Worm (Caenorhabditis elegans) whole organism, young adult: ENCODE results near the gene enu-3.5.

Experiments
- F39B2.1 ChIP-seq: fragments of 200-800 bp; sonication (Bioruptor generic); IDR thresholded peaks from 2 replicates; pipeline ENCODE4 v1.3.6; 2022; ENCODE audit warnings: missing genetic modification reagents, missing genetic modification characterization, missing compliant biosample characterization
- fkh-3 ChIP-seq: sonication (generic microtip); optimal IDR thresholded peaks from 2 replicates; lab custom pipeline; 2016; ENCODE audit warnings: mild to moderate bottlenecking, missing genetic modification characterization, missing compliant biosample characterization
- hsf-1 ChIP-seq: fragments of 200-800 bp; sonication (Bioruptor generic); IDR thresholded peaks from 2 replicates; pipeline ENCODE4 v1.3.6; 2022; ENCODE audit warnings: missing genetic modification reagents, missing genetic modification characterization, missing compliant biosample characterization
- lag-1 ChIP-seq: fragments of 200-800 bp; sonication (Bioruptor generic); IDR thresholded peaks from 2 replicates; pipeline ENCODE4 v1.3.6; 2022; ENCODE audit warnings: missing genetic modification reagents, missing genetic modification characterization, missing compliant biosample characterization
- nfya-1 ChIP-seq: sonication (generic microtip); optimal IDR thresholded peaks from 2 replicates; lab custom pipeline; 2017; ENCODE audit warnings: antibody characterized with exemption, missing compliant biosample characterization, missing genetic modification characterization, borderline replicate concordance; ENCODE audit not compliant: insufficient read depth
- nfya-2 ChIP-seq: fragments of 200-800 bp; sonication (Bioruptor generic); IDR thresholded peaks from 2 replicates; pipeline ENCODE4 v1.3.6; 2022; ENCODE audit warnings: missing genetic modification reagents, missing genetic modification characterization, missing compliant biosample characterization
- snpc-3.4 ChIP-seq: sonication (generic microtip); optimal IDR thresholded peaks from 2 replicates; lab custom pipeline; 2017; ENCODE audit warnings: missing genetic modification characterization, mild to moderate bottlenecking, missing compliant biosample characterization, antibody characterized with exemption, moderate library complexity, missing genotype, missing genetic modification reagents
- snpc-4 ChIP-seq, 5 experiments: fragments of 150-350 bp in 1 of 5; sonication (generic microtip) in 4 of 5; optimal IDR thresholded peaks; 2 replicates each; lab custom pipeline; 2014 to 2018; ENCODE audit warnings: missing genetic modification characterization in 5 of 5, missing biosample characterization in 3 of 5, antibody characterized with exemption in 2 of 5, mild to moderate bottlenecking in 2 of 5, missing compliant biosample characterization in 2 of 5, missing genotype in 2 of 5, moderate library complexity in 2 of 5, missing genetic modification reagents in 1 of 5
- somi-1 ChIP-seq: fragments of 200-800 bp; sonication (Bioruptor generic); optimal IDR thresholded peaks from 2 replicates; lab custom pipeline; 2018; ENCODE audit warnings: mild to moderate bottlenecking, missing genetic modification characterization, missing compliant biosample characterization
- tbx-9 ChIP-seq: sonication (generic microtip); optimal IDR thresholded peaks from 2 replicates; lab custom pipeline; 2016; ENCODE audit warnings: borderline replicate concordance, missing genetic modification characterization, inconsistent platforms, missing compliant biosample characterization
- unc-62 ChIP-seq: fragments of 150-350 bp; optimal IDR thresholded peaks from 2 replicates; lab custom pipeline; 2014; ENCODE audit warnings: missing biosample characterization, missing genetic modification reagents, missing genetic modification characterization

DNA sequence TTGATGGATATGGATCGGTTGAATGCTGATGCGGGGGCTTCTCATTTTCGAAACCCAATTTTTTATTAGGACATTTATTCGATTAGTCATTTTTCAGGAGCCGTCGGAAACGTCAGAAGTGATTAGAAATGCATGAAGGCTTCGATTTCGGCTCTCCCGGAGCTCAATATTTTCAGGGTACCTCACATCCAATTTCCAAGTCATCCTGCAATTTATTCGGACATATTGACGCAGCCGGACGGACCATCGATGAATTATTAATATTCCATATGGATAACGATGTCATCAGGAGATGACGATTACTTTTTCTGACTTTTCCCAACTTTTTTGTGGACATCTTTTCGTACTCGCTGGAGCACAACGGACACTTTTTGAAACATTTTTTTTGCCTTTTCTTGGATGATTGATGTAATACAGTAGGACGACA is 28.6 kb downstream of the enu-3.5 start:
- TF ChIP-seq snpc-3.4 (tag; lab: Kevin White, UChicago): no peak
- no peak for TF ChIP-seq lag-1
- no peak for TF ChIP-seq tbx-9
- TF ChIP-seq unc-62 (GFP tag; lab: Kevin White, UChicago): no peak
- peak; percentile 47; the same call in 1 of the 2 replicates for TF ChIP-seq hsf-1
- no peak for TF ChIP-seq snpc-4 (GFP tag; optimal IDR thresholded peaks at IDR 0.05; lab: Kevin White, UChicago)
- TF ChIP-seq snpc-4 (tag; optimal IDR thresholded peaks at IDR 0.05; lab: Kevin White, UChicago): peak in 2 of 4 experiments; percentile 36 to 42
- TF ChIP-seq nfya-1 (tag; lab: Kevin White, UChicago): no peak
- TF ChIP-seq fkh-3 (tag; lab: Kevin White, UChicago): no peak
- no peak for TF ChIP-seq somi-1
- peak; percentile 64; the same call in 1 of the 2 replicates for TF ChIP-seq F39B2.1 (GFP tag; lab: Robert Waterston, UW)
- TF ChIP-seq nfya-2: 0 out of 2 replicates have a peak, but pooled peaks have one; percentile 24
